Worm (Caenorhabditis elegans) whole organism, midembryonic: ENCODE measurements around the gene C13A2.12.

Source experiments
- flt-1 ChIP-seq: fragments of 200-800 bp; sonication (Bioruptor generic); IDR thresholded peaks from 2 replicates; pipeline ENCODE4 v1.3.6; 2022; ENCODE audit warnings: missing genetic modification characterization, missing compliant biosample characterization
- klf-2 ChIP-seq: fragments of 200-800 bp; sonication (Bioruptor generic); conservative IDR thresholded peaks from 2 replicates; pipeline ENCODE4 v1.3.6; 2022; ENCODE audit warnings: missing genetic modification reagents, missing genetic modification characterization, missing compliant biosample characterization
- med-1 ChIP-seq: sonication (generic microtip); optimal IDR thresholded peaks from 2 replicates; lab custom pipeline; 2017; ENCODE audit warnings: missing genetic modification characterization, mild to moderate bottlenecking, missing compliant biosample characterization, antibody characterized with exemption, missing genetic modification reagents; ENCODE audit not compliant: insufficient read depth
- ref-1 ChIP-seq: fragments of 200-800 bp; sonication (Bioruptor generic); conservative IDR thresholded peaks from 2 replicates; pipeline ENCODE4 v1.3.6; 2022; ENCODE audit warnings: missing genetic modification reagents, missing genetic modification characterization, missing compliant biosample characterization
- ztf-23 ChIP-seq: fragments of 200-800 bp; sonication (Bioruptor generic); IDR thresholded peaks from 2 replicates; pipeline ENCODE4 v1.3.6; 2022; ENCODE audit warnings: missing genetic modification reagents, missing genetic modification characterization, missing compliant biosample characterization
- ztf-29 ChIP-seq: fragments of 200-800 bp; sonication (Bioruptor generic); IDR thresholded peaks from 2 replicates; pipeline ENCODE4 v1.3.6; 2022; ENCODE audit warnings: missing genetic modification reagents, missing genetic modification characterization, missing compliant biosample characterization

DNA sequence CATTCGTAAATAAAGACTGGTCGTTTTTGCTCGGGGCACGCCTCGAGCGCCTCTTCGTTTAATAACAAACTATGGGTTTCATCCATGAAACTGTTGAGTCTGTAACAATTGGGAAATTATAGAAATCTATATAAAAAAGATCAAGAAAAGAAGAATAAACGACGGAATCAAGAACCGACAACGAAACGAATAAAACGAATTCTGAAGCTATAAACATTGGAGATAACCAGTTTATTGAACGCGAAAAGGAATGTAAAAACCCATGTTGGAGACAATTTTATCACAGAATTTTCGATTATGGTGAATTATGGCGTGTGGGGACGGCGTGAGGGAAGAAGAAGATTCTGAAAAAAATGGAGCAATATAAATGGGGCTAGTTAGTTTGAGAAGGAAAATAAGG lies 44.3 kb upstream of the C13A2.12 start, which contains the start of gene soap-1:
- no peak for TF ChIP-seq ref-1 (GFP tag; lab: Robert Waterston, UW)
- no peak for TF ChIP-seq ztf-23 (GFP tag; lab: Robert Waterston, UW)
- no peak for TF ChIP-seq klf-2 (GFP tag; lab: Robert Waterston, UW)
- no peak for TF ChIP-seq ztf-29 (GFP tag; lab: Robert Waterston, UW)
- TF ChIP-seq med-1 (GFP tag; lab: Kevin White, UChicago), result no peak
- no peak for TF ChIP-seq flt-1 (GFP tag; lab: Robert Waterston, UW)
